Fruit fly (Drosophila melanogaster) whole organism, embryonic: ENCODE measurements around the gene Ugt37A2.

Source experiments
- Adf1 ChIP-seq: fragments of 200-800 bp; sonication (Bioruptor generic); IDR thresholded peaks from 2 replicates; pipeline ENCODE4 v1.3.6; 2022; ENCODE audit warnings: missing biosample characterization, missing genetic modification characterization
- Antp ChIP-seq: fragments of 200-800 bp; sonication (Bioruptor generic); optimal IDR thresholded peaks from 3 replicates; lab custom pipeline; 2016; ENCODE audit warnings: missing biosample characterization, missing genetic modification characterization
- Bdp1 ChIP-seq: fragments of 200-800 bp; sonication (Bioruptor generic); optimal IDR thresholded peaks from 3 replicates; lab custom pipeline; 2016; ENCODE audit warnings: missing biosample characterization, missing genetic modification characterization
- CG11085 ChIP-seq: fragments of 200-800 bp; sonication (Bioruptor generic); IDR thresholded peaks from 2 replicates; pipeline ENCODE4 v1.3.6; 2022; ENCODE audit warnings: missing biosample characterization, missing genetic modification characterization
- CG12391 ChIP-seq: fragments of 200-800 bp; sonication (Bioruptor generic); optimal IDR thresholded peaks from 3 replicates; lab custom pipeline; 2018; ENCODE audit warnings: missing biosample characterization, mild to moderate bottlenecking, missing genetic modification characterization, moderate library complexity
- CG13775 ChIP-seq: fragments of 200-800 bp; sonication (Bioruptor generic); optimal IDR thresholded peaks from 3 replicates; lab custom pipeline; 2017; ENCODE audit warnings: missing biosample characterization, mild to moderate bottlenecking, missing genetic modification characterization
- CG15601 ChIP-seq: fragments of 200-800 bp; sonication (Bioruptor generic); optimal IDR thresholded peaks from 3 replicates; lab custom pipeline; 2019; ENCODE audit warnings: missing biosample characterization, mild to moderate bottlenecking, missing genetic modification characterization, moderate library complexity
- CG1602 ChIP-seq: fragments of 200-800 bp; sonication (Bioruptor generic); optimal IDR thresholded peaks from 3 replicates; lab custom pipeline; 2016; ENCODE audit warnings: missing biosample characterization, missing genetic modification characterization
- CG18262 ChIP-seq: fragments of 200-800 bp; optimal IDR thresholded peaks from 3 replicates; lab custom pipeline; 2019; ENCODE audit warnings: missing biosample characterization, mild to moderate bottlenecking, missing genetic modification characterization, moderate library complexity
- CG18476 ChIP-seq: fragments of 200-800 bp; sonication (Bioruptor generic); optimal IDR thresholded peaks from 2 replicates; lab custom pipeline; 2016; ENCODE audit warnings: missing biosample characterization, mild to moderate bottlenecking, missing genetic modification characterization
- CG18764 ChIP-seq: fragments of 200-800 bp; sonication (Bioruptor generic); optimal IDR thresholded peaks from 3 replicates; lab custom pipeline; 2016; ENCODE audit warnings: missing biosample characterization, missing genetic modification characterization
- CG2678 ChIP-seq: fragments of 200-800 bp; sonication (Bioruptor generic); optimal IDR thresholded peaks from 3 replicates; lab custom pipeline; 2019; ENCODE audit warnings: missing biosample characterization, mild to moderate bottlenecking, missing genetic modification characterization, moderate library complexity
- CG32532 ChIP-seq: fragments of 200-800 bp; sonication (Bioruptor generic); IDR thresholded peaks from 2 replicates; pipeline ENCODE4 v1.3.6; 2022; ENCODE audit warnings: missing biosample characterization, missing genetic modification characterization
- CG3281 ChIP-seq: fragments of 200-800 bp; sonication (Bioruptor generic); optimal IDR thresholded peaks from 3 replicates; lab custom pipeline; 2017; ENCODE audit warnings: missing biosample characterization, mild to moderate bottlenecking, missing genetic modification characterization
- CG33213 ChIP-seq: fragments of 200-800 bp; sonication (Bioruptor generic); optimal IDR thresholded peaks from 3 replicates; lab custom pipeline; 2016; ENCODE audit warnings: missing biosample characterization, missing genetic modification characterization
- CG4360 ChIP-seq: fragments of 200-800 bp; sonication (Bioruptor generic); IDR thresholded peaks from 2 replicates; pipeline ENCODE4 v1.3.6; 2022; ENCODE audit warnings: missing biosample characterization, missing genetic modification characterization
- CG6765 ChIP-seq: fragments of 200-800 bp; sonication (Bioruptor generic); optimal IDR thresholded peaks from 3 replicates; lab custom pipeline; 2017; ENCODE audit warnings: missing biosample characterization, mild to moderate bottlenecking, missing genetic modification characterization
- CG6813 ChIP-seq: fragments of 200-800 bp; sonication (Bioruptor generic); optimal IDR thresholded peaks from 2 replicates; lab custom pipeline; 2017; ENCODE audit warnings: missing biosample characterization, missing genetic modification characterization, mild to moderate bottlenecking, moderate library complexity, missing genetic modification reagents
- CG9817 ChIP-seq: fragments of 200-800 bp; sonication (Bioruptor generic); optimal IDR thresholded peaks from 2 replicates; lab custom pipeline; 2018; ENCODE audit warnings: missing biosample characterization, mild to moderate bottlenecking, missing genetic modification characterization, moderate library complexity
- CG9932 ChIP-seq: fragments of 200-800 bp; sonication (Bioruptor generic); IDR thresholded peaks from 2 replicates; pipeline ENCODE4 v1.3.6; 2022; ENCODE audit warnings: missing biosample characterization, missing genetic modification characterization
- Dek ChIP-seq: fragments of 200-800 bp; sonication (Bioruptor generic); optimal IDR thresholded peaks from 3 replicates; lab custom pipeline; 2019; ENCODE audit warnings: missing biosample characterization, mild to moderate bottlenecking, missing genetic modification characterization, moderate library complexity
- E2f2 ChIP-seq: fragments of 200-800 bp; sonication (Bioruptor generic); IDR thresholded peaks from 2 replicates; pipeline ENCODE4 v1.3.6; 2022; ENCODE audit warnings: missing biosample characterization, missing genetic modification characterization
- Fer1 ChIP-seq: fragments of 200-800 bp; sonication (Bioruptor generic); optimal IDR thresholded peaks from 2 replicates; lab custom pipeline; 2017; ENCODE audit warnings: missing biosample characterization, mild to moderate bottlenecking, missing genetic modification characterization
- Gug ChIP-seq: fragments of 200-800 bp; sonication (Bioruptor generic); IDR thresholded peaks from 4 replicates; pipeline ENCODE4 v1.3.6; 2022; ENCODE audit warnings: missing biosample characterization, missing genetic modification characterization
- HmgZ ChIP-seq: fragments of 200-800 bp; sonication (Bioruptor generic); optimal IDR thresholded peaks from 2 replicates; lab custom pipeline; 2018; ENCODE audit warnings: missing biosample characterization, mild to moderate bottlenecking, missing genetic modification characterization
- Hmx ChIP-seq: fragments of 200-800 bp; sonication (Bioruptor generic); optimal IDR thresholded peaks from 2 replicates; lab custom pipeline; 2016; ENCODE audit warnings: missing biosample characterization, missing genetic modification characterization
- Jarid2 ChIP-seq: fragments of 200-800 bp; sonication (Bioruptor generic); optimal IDR thresholded peaks from 3 replicates; lab custom pipeline; 2017; ENCODE audit warnings: mild to moderate bottlenecking, missing biosample characterization, missing genetic modification reagents, missing genetic modification characterization
- Lhr ChIP-seq: fragments of 200-800 bp; sonication (Bioruptor generic); optimal IDR thresholded peaks from 3 replicates; lab custom pipeline; 2017; ENCODE audit warnings: mild to moderate bottlenecking, missing biosample characterization, missing genetic modification reagents, missing genetic modification characterization
- Meics ChIP-seq: fragments of 200-800 bp; sonication (Bioruptor generic); optimal IDR thresholded peaks from 2 replicates; lab custom pipeline; 2017; ENCODE audit warnings: missing biosample characterization, mild to moderate bottlenecking, missing genetic modification characterization
- Myb ChIP-seq: fragments of 200-800 bp; sonication (Bioruptor generic); optimal IDR thresholded peaks from 2 replicates; lab custom pipeline; 2016; ENCODE audit warnings: missing biosample characterization, missing genetic modification characterization
- NFAT ChIP-seq: fragments of 200-800 bp; sonication (Bioruptor generic); IDR thresholded peaks from 2 replicates; pipeline ENCODE4 v1.3.6; 2022; ENCODE audit warnings: missing biosample characterization, missing genetic modification characterization
- Oli ChIP-seq: fragments of 200-800 bp; sonication (Bioruptor generic); optimal IDR thresholded peaks from 2 replicates; lab custom pipeline; 2018; ENCODE audit warnings: missing biosample characterization, mild to moderate bottlenecking, missing genetic modification characterization, moderate library complexity
- Poxn ChIP-seq: fragments of 200-800 bp; sonication (Bioruptor generic); IDR thresholded peaks from 2 replicates; pipeline ENCODE4 v1.3.6; 2022; ENCODE audit warnings: missing biosample characterization, missing genetic modification characterization
- Sry-δ ChIP-seq: fragments of 200-800 bp; sonication (Bioruptor generic); optimal IDR thresholded peaks from 2 replicates; lab custom pipeline; 2016; ENCODE audit warnings: missing biosample characterization, missing genetic modification characterization
- al ChIP-seq: fragments of 200-800 bp; sonication (Bioruptor generic); IDR thresholded peaks from 2 replicates; pipeline ENCODE4 v1.3.6; 2022; ENCODE audit warnings: missing biosample characterization, missing genetic modification characterization
- bab2 ChIP-seq: fragments of 200-800 bp; sonication (Bioruptor generic); optimal IDR thresholded peaks from 2 replicates; lab custom pipeline; 2016; ENCODE audit warnings: missing biosample characterization, missing genetic modification characterization
- btn ChIP-seq: fragments of 200-800 bp; sonication (Bioruptor generic); optimal IDR thresholded peaks from 2 replicates; lab custom pipeline; 2016; ENCODE audit warnings: missing biosample characterization, missing genetic modification characterization
- chinmo ChIP-seq: fragments of 200-800 bp; sonication (Bioruptor generic); IDR thresholded peaks from 4 replicates; pipeline ENCODE4 v1.3.6; 2022; ENCODE audit warnings: missing biosample characterization, missing genetic modification characterization; ENCODE audit not compliant: partially characterized antibody
- chn ChIP-seq: fragments of 200-800 bp; sonication (Bioruptor generic); optimal IDR thresholded peaks from 2 replicates; lab custom pipeline; 2016; ENCODE audit warnings: missing biosample characterization, missing genetic modification characterization
- cwo ChIP-seq: fragments of 200-800 bp; sonication (Bioruptor generic); optimal IDR thresholded peaks from 3 replicates; lab custom pipeline; 2017; ENCODE audit warnings: missing biosample characterization, missing genetic modification characterization, mild to moderate bottlenecking, moderate library complexity, missing genetic modification reagents
- fu2 ChIP-seq: fragments of 200-800 bp; sonication (Bioruptor generic); optimal IDR thresholded peaks from 2 replicates; lab custom pipeline; 2016; ENCODE audit warnings: missing biosample characterization, missing genetic modification characterization
- gcm2 ChIP-seq: fragments of 200-800 bp; sonication (Bioruptor generic); optimal IDR thresholded peaks from 2 replicates; lab custom pipeline; 2016; ENCODE audit warnings: missing biosample characterization, missing genetic modification characterization
- her ChIP-seq: fragments of 200-800 bp; sonication (Bioruptor generic); optimal IDR thresholded peaks from 2 replicates; lab custom pipeline; 2016; ENCODE audit warnings: missing biosample characterization, missing genetic modification characterization
- kah ChIP-seq: fragments of 200-800 bp; sonication (Bioruptor generic); optimal IDR thresholded peaks from 2 replicates; lab custom pipeline; 2018; ENCODE audit warnings: missing biosample characterization, mild to moderate bottlenecking, missing genetic modification characterization
- lab ChIP-seq: fragments of 200-800 bp; sonication (Bioruptor generic); optimal IDR thresholded peaks from 3 replicates; lab custom pipeline; 2017; ENCODE audit warnings: missing biosample characterization, missing genetic modification characterization, mild to moderate bottlenecking, moderate library complexity, missing genetic modification reagents
- nerfin-2 ChIP-seq: fragments of 200-800 bp; sonication (Bioruptor generic); IDR thresholded peaks from 2 replicates; pipeline ENCODE4 v1.3.6; 2022; ENCODE audit warnings: missing biosample characterization, missing genetic modification characterization; ENCODE audit not compliant: partially characterized antibody
- oc ChIP-seq: fragments of 200-800 bp; sonication (Bioruptor generic); optimal IDR thresholded peaks from 2 replicates; lab custom pipeline; 2018; ENCODE audit warnings: missing biosample characterization, mild to moderate bottlenecking, missing genetic modification characterization, moderate library complexity
- pzg ChIP-seq: fragments of 200-800 bp; sonication (Bioruptor generic); optimal IDR thresholded peaks from 3 replicates; lab custom pipeline; 2018; ENCODE audit warnings: missing biosample characterization, mild to moderate bottlenecking, missing genetic modification characterization, moderate library complexity

Gene Ugt37A2

DNA sequence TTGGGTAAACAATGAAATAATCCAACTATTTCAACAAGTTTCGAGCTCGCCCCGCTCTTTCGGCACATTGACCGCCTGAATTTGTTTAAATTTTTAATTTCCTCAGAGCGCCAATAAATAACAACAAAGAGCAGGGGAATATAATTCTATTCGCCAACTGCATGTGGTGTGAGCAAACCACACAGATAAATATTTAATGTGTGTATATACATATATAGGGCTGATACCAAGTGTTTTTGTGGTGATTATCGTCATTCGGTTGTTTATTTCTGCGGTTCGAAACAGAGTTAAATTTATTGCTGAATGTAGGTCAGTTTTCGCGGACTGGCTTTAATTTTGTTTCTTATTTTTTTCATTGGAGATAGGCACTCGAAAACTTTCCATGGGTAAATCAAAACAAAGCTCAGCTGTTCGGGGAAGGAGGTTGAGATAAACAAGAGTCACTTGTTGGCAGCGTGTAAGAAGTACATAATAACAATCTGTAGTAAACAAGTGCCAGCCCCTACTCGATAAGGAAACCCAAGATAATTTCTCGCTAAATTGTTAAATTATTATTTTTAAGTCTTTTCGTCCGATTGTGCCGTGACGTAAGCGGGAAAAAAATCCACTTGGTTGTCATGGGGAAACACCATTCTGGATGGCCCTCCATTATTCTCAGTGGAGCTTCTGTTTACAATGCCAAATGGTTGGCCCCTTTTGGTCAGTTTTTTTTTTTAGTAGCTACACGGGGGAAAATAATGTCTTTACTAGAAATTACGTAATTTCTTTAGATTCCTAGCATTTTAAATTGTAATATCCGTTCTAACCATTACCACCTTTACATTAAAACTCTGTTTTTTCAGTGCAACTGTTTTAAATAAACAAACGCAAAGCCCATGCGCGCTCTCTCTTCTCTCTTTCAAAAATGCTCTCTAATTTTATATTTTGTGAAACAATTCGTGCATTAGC is 21.6 kb upstream of the Ugt37A2 start:
- TF ChIP-seq btn (GFP tag; lab: Kevin White, UChicago) (peak; percentile 10), Poxn (no peak), CG18262 (peak; percentile 25), Lhr (GFP tag; lab: Kevin White, UChicago) (no peak), E2f2 (GFP tag; lab: Robert Waterston, UW) (peak; percentile 23; the same call in 1 of the 2 replicates), HmgZ (tag; lab: Kevin White, UChicago) (peak; percentile 17), Oli (tag; lab: Kevin White, UChicago) (peak; percentile 53), CG18764 (GFP tag; lab: Kevin White, UChicago) (peak; percentile 2), CG2678 (tag; lab: Kevin White, UChicago) (peak; percentile 68), CG32532 (GFP tag; lab: Robert Waterston, UW) (peak; percentile 79), kah (GFP tag; lab: Kevin White, UChicago) (no peak), Meics (GFP tag; lab: Kevin White, UChicago) (peak; percentile 61), CG12391 (peak; percentile 59), CG18476 (GFP tag; lab: Kevin White, UChicago) (peak; percentile 35), Hmx (GFP tag; lab: Kevin White, UChicago) (no peak), CG33213 (GFP tag; lab: Kevin White, UChicago) (no peak), CG13775 (peak; percentile 41), cwo (GFP tag; lab: Kevin White, UChicago) (peak; percentile 51), nerfin-2 (GFP tag; lab: Robert Waterston, UW) (no peak), Myb (GFP tag; lab: Kevin White, UChicago) (peak; percentile 20), CG3281 (GFP tag; lab: Kevin White, UChicago) (peak; percentile 42), CG15601 (tag; lab: Kevin White, UChicago) (no peak), Antp (GFP tag; lab: Kevin White, UChicago) (peak; percentile 56), oc (tag; lab: Kevin White, UChicago) (no peak), Sry-δ (GFP tag; lab: Kevin White, UChicago) (peak; percentile 3), Adf1 (GFP tag; lab: Robert Waterston, UW) (peak; percentile 24; the same call in 1 of the 2 replicates), CG9932 (peak; percentile 64), Jarid2 (GFP tag; lab: Kevin White, UChicago) (peak; percentile 20), fu2 (peak; percentile 60), pzg (GFP tag; lab: Kevin White, UChicago) (no peak), Gug (peak; percentile 29; the same call in 2 of the 4 replicates), CG9817 (tag; lab: Kevin White, UChicago) (peak; percentile 26), al (GFP tag; lab: Robert Waterston, UW) (peak; percentile 44; the same call in 1 of the 2 replicates), gcm2 (no peak), CG4360 (no peak), lab (peak; percentile 81), Fer1 (GFP tag; lab: Kevin White, UChicago) (peak; percentile 58), her (GFP tag; lab: Kevin White, UChicago) (peak; percentile 3), bab2 (GFP tag; lab: Kevin White, UChicago) (peak; percentile 44), chinmo (GFP tag; lab: Robert Waterston, UW) (0 out of 4 replicates have a peak, but pooled peaks have one; percentile 56), chn (GFP tag; lab: Kevin White, UChicago) (peak; percentile 53), CG6765 (GFP tag; lab: Kevin White, UChicago) (peak; percentile 10), CG11085 (GFP tag; lab: Robert Waterston, UW) (peak; percentile 53; the same call in 1 of the 2 replicates), NFAT (peak; percentile 36; the same call in 1 of the 2 replicates), Dek (peak; percentile 36), CG1602 (GFP tag; lab: Kevin White, UChicago) (peak; percentile 25), CG6813 (GFP tag; lab: Kevin White, UChicago) (peak; percentile 50), Bdp1 (GFP tag; lab: Kevin White, UChicago) (peak; percentile 37)
